Fruit fly (Drosophila melanogaster): Measurements from ENCODE around the gene Ir75a.
"Not testable (repeated sequence)": the region's sequence is repeated elsewhere in the genome, so short reads cannot be mapped to it uniquely, and the experiment has no call there.

The Ir75a gene

DNA sequence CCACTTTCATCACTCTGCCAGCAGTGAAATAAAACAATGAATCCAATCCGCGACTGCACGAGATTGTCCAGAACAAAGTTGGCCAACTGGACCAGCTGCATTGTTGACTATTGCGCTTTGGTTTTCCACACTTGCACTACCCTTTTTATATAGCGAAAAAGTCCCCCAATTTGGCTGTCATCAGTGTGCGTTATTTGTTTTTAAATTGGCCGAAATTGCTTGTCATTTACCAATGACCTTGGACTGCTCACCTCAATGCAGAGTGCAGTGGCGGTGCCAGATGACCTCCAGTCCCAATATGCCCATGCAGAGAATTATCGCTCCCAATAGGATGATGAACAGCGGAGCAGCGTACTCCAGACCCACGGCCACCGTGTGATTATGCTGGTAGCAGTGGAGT is at the start of gene Ir75a:
Gene Ir75a (minus strand): TSS at position 101 of the 400 bp plus-strand sequence.
- no peak for TF ChIP-seq CG11294 (GFP tag; IDR thresholded peaks at IDR 0.05)
- TF ChIP-seq dsx (GFP tag; optimal IDR thresholded peaks at IDR 0.05; ENCODE audit: poor library complexity, severe bottlenecking): no peak
- no peak for TF ChIP-seq CG8632 (GFP tag; optimal IDR thresholded peaks at IDR 0.05)
- no peak for TF ChIP-seq CG9139 (GFP tag; optimal IDR thresholded peaks at IDR 0.05)
- TF ChIP-seq Eip78C (GFP tag): no peak
- TF ChIP-seq vri (GFP tag; optimal IDR thresholded peaks at IDR 0.05): no peak
- no peak for TF ChIP-seq ss (GFP tag; optimal IDR thresholded peaks at IDR 0.05)
- no peak for TF ChIP-seq Ets21C (GFP tag; optimal IDR thresholded peaks at IDR 0.05)
- TF ChIP-seq CG7368 (GFP tag; optimal IDR thresholded peaks at IDR 0.05): no peak

DNA sequence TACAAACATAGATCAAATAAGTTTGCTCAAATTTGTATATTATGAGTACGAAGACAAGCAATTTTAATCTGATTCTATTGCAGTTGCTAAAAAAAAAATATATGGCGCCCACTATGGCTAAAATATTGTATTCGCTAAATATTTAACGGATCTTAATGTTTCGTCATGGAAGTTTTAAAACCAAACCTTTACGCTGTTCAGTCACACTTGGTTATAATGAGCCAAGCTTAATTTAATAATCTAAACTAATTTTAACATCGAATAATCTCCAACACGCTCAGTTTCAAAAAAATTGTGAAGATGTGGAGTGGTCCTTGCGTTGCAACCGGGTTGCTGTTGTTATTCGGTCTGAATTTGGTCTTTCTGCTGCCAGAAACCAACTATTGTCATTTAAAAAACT is 40.5 kb upstream of the Ir75a start, which contains the start of gene CG34002:
Gene CG34002 (plus strand): TSS at position 301 of the 400 bp plus-strand sequence.
- not testable (repeated sequence) for TF ChIP-seq CG9139 (GFP tag; optimal IDR thresholded peaks at IDR 0.05); svp (GFP tag); fd85E (GFP tag; optimal IDR thresholded peaks at IDR 0.05)

DNA sequence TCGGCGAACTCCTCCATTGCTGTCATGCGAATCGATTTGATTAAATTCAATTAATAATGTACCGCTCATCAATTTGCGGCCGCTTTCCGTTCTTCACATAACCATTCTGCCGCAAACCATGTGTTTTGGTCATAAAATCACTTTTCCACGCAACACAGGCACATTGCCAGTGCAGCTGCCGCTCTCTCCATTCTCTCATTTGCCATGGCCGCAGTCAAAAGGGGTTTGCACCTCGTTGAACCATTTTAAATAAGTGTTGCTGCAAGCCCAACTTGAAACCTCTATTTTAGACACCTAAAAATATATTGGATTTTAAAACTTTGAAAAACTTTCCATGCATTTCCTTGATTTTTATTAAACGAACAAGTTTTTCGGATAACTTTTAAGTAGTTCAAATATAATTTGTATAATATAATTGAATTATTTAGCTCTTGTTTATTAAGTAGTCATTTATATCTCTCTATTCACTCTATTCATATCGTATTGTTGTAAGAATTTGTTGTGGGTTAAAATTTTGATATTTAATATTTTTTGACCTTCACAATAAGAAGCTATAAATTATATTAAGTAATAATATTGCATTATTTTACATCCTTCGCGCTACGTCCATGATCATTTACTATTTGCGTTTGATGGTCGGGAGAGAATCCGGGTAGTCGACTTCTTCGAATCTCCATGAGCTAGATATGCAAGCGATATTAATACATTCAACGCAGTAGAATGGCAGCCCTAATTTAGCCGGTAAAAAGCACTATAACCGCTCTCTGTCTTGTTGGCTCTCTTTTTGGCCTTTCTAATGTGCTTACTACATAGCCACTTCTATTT is 39.1 kb upstream of the Ir75a start, which contains the start of gene CG5535:
Gene CG5535 (minus strand): TSS at position 140 of the 825 bp plus-strand sequence.
- TF ChIP-seq Hr38 (GFP tag; optimal IDR thresholded peaks at IDR 0.05) (no peak), Eip93F (GFP tag; optimal IDR thresholded peaks at IDR 0.05) (no peak), CG6276 (GFP tag; optimal IDR thresholded peaks at IDR 0.05) (peak; percentile 91), CG32006 (GFP tag; optimal IDR thresholded peaks at IDR 0.05) (peak; percentile 96), Eip75B (GFP tag; optimal IDR thresholded peaks at IDR 0.05) (peak; percentile 20), lz (GFP tag; optimal IDR thresholded peaks at IDR 0.05) (peak; percentile 29), Sox102F (GFP tag; optimal IDR thresholded peaks at IDR 0.05) (no peak), salr (GFP tag; optimal IDR thresholded peaks at IDR 0.05) (peak in 1 of 2 experiments; percentile 98), CG11902 (GFP tag; optimal IDR thresholded peaks at IDR 0.05) (peak; percentile 12), Blimp-1 (GFP tag; optimal IDR thresholded peaks at IDR 0.05) (no peak), CG31627 (GFP tag; optimal IDR thresholded peaks at IDR 0.05) (peak; percentile 37), CG6163 (GFP tag; IDR thresholded peaks at IDR 0.05) (no peak), CG3919 (GFP tag; optimal IDR thresholded peaks at IDR 0.05) (peak; percentile 68), CG7368 (GFP tag; optimal IDR thresholded peaks at IDR 0.05) (peak; percentile 47), esn (GFP tag; optimal IDR thresholded peaks at IDR 0.05) (peak; percentile 65), OdsH (GFP tag; optimal IDR thresholded peaks at IDR 0.05) (peak; percentile 74), CG6792 (GFP tag; optimal IDR thresholded peaks at IDR 0.05) (peak; percentile 66), CG6808 (GFP tag; optimal IDR thresholded peaks at IDR 0.05) (peak; percentile 88), Ets96B (tag; optimal IDR thresholded peaks at IDR 0.05) (peak; percentile 73), Lpt (GFP tag; optimal IDR thresholded peaks at IDR 0.05) (peak; percentile 58), Hr39 (GFP tag; optimal IDR thresholded peaks at IDR 0.05) (peak; percentile 36), CG8319 (GFP tag; optimal IDR thresholded peaks at IDR 0.05) (peak; percentile 20), CG8632 (GFP tag; optimal IDR thresholded peaks at IDR 0.05) (peak; percentile 57), CG11294 (GFP tag; IDR thresholded peaks at IDR 0.05) (peak; percentile 26; the same call in 1 of the 2 replicates), acj6 (GFP tag; optimal IDR thresholded peaks at IDR 0.05) (peak; percentile 76), Hr4 (GFP tag; optimal IDR thresholded peaks at IDR 0.05) (peak; percentile 73), Sox15 (GFP tag; optimal IDR thresholded peaks at IDR 0.05) (peak; percentile 32), topi (GFP tag; optimal IDR thresholded peaks at IDR 0.05) (peak; percentile 32), Met (GFP tag; optimal IDR thresholded peaks at IDR 0.05) (no peak), fd85E (GFP tag; optimal IDR thresholded peaks at IDR 0.05) (no peak), Gug (GFP tag; IDR thresholded peaks at IDR 0.05) (peak; percentile 35), svp (GFP tag) (no peak), spab (GFP tag; optimal IDR thresholded peaks at IDR 0.05) (peak; percentile 77), net (GFP tag; optimal IDR thresholded peaks at IDR 0.05) (peak; percentile 79), CG1621 (tag; optimal IDR thresholded peaks at IDR 0.05) (no peak), ss (GFP tag; optimal IDR thresholded peaks at IDR 0.05) (peak; percentile 48 to 52), achi (GFP tag; optimal IDR thresholded peaks at IDR 0.05) (peak; percentile 78), eg (GFP tag; IDR thresholded peaks at IDR 0.05) (peak; percentile 76), Smox (GFP tag; optimal IDR thresholded peaks at IDR 0.05) (no peak), CG15336 (GFP tag; IDR thresholded peaks at IDR 0.05) (peak; percentile 44)

All from whole organism, prepupa.